Worm (Caenorhabditis elegans): Measurements from ENCODE around the gene sft-4.

DNA sequence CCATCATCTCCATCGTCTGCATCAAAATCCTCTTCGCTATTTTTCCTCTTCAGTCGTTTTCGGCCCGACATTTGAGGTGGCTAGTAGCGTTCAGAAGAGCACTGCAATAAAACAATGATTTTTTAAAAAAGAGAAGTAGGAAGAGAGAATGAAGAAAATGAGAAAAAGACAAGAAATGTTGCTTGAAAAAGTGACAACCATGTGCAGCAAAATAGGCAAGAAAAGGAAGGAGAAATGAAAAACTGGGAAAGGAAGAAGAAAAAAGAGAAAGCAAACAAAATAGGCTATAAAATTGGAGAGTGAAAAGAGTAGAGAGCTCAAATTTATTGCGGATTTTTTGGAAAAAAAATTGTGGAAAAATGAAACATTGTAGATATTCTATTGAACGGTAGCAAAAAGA, 17.2 kb downstream of the sft-4 start, which contains the start of gene tag-294:
- TF ChIP-seq hif-1 (tag; optimal IDR thresholded peaks at IDR 0.05), result no peak
- no peak for TF ChIP-seq lin-15B (tag; optimal IDR thresholded peaks at IDR 0.05)
- no peak for TF ChIP-seq aly-2 (tag; optimal IDR thresholded peaks at IDR 0.05)
- TF ChIP-seq dmd-8 (GFP tag; IDR thresholded peaks at IDR 0.05), result no peak
- no peak for TF ChIP-seq lir-3 (tag; optimal IDR thresholded peaks at IDR 0.05)
- no peak for TF ChIP-seq pha-4 (GFP tag; IDR thresholded peaks at IDR 0.05)
- no peak for TF ChIP-seq pha-4 (tag; optimal IDR thresholded peaks at IDR 0.05)
- TF ChIP-seq dpl-1 (GFP tag; optimal IDR thresholded peaks at IDR 0.05), result no peak
- TF ChIP-seq ZK546.5 (tag; optimal IDR thresholded peaks at IDR 0.05), result no peak
- TF ChIP-seq nhr-28 (tag; optimal IDR thresholded peaks at IDR 0.05), result no peak
- no peak for TF ChIP-seq Y5F2A.4 (GFP tag; optimal IDR thresholded peaks at IDR 0.05)
- no peak for TF ChIP-seq lin-1 (GFP tag; IDR thresholded peaks at IDR 0.05)
- no peak for TF ChIP-seq mdl-1 (tag; optimal IDR thresholded peaks at IDR 0.05)
- TF ChIP-seq snpc-4 (tag; optimal IDR thresholded peaks at IDR 0.05), result no peak
